Worm (Caenorhabditis elegans) whole organism, L3 larva: ENCODE measurements around the gene oac-49.

Experiments
- R02D3.7 ChIP-seq: fragments of 150-350 bp; optimal IDR thresholded peaks from 2 replicates; lab custom pipeline; 2014; ENCODE audit warnings: missing biosample characterization, missing genetic modification characterization
- ZK546.5 ChIP-seq: sonication (generic microtip); optimal IDR thresholded peaks from 2 replicates; lab custom pipeline; 2017; ENCODE audit warnings: missing biosample characterization, missing genetic modification characterization
- aly-2 ChIP-seq: fragments of 150-350 bp; optimal IDR thresholded peaks from 2 replicates; lab custom pipeline; 2014; ENCODE audit warnings: missing biosample characterization, missing genetic modification characterization
- ama-1 ChIP-seq: fragments of 150-350 bp; optimal IDR thresholded peaks from 2 replicates; lab custom pipeline; 2018
- ceh-28 ChIP-seq: fragments of 150-350 bp; optimal IDR thresholded peaks from 2 replicates; lab custom pipeline; 2014; ENCODE audit warnings: missing biosample characterization, missing genetic modification reagents, missing genetic modification characterization
- ceh-82 ChIP-seq: fragments of 150-350 bp; optimal IDR thresholded peaks from 2 replicates; lab custom pipeline; 2014; ENCODE audit warnings: missing biosample characterization, missing genetic modification characterization
- ceh-9 ChIP-seq: sonication (generic microtip); optimal IDR thresholded peaks from 2 replicates; lab custom pipeline; 2018; ENCODE audit warnings: missing biosample characterization, missing genetic modification characterization
- daf-12 ChIP-seq: fragments of 150-350 bp; optimal IDR thresholded peaks from 2 replicates; lab custom pipeline; 2014; ENCODE audit warnings: missing biosample characterization, missing genetic modification reagents, missing genetic modification characterization
- egl-5 ChIP-seq: fragments of 150-350 bp; optimal IDR thresholded peaks from 2 replicates; lab custom pipeline; 2017; ENCODE audit warnings: missing biosample characterization, missing genetic modification reagents, missing genetic modification characterization, inconsistent platforms
- elt-1 ChIP-seq: fragments of 150-350 bp; optimal IDR thresholded peaks from 2 replicates; lab custom pipeline; 2014; ENCODE audit warnings: missing biosample characterization, missing genetic modification characterization
- elt-2 ChIP-seq: sonication (generic microtip); optimal IDR thresholded peaks from 2 replicates; lab custom pipeline; 2016; ENCODE audit warnings: missing genetic modification reagents, mild to moderate bottlenecking, missing genetic modification characterization, missing compliant biosample characterization
- elt-3 ChIP-seq, 3 experiments: fragments of 150-350 bp in 1 of 3; sonication (generic microtip) in 2 of 3; optimal IDR thresholded peaks; 2 replicates in 2 of 3; 4 replicates in 1 of 3; lab custom pipeline; 2014 to 2017; ENCODE audit warnings: missing biosample characterization in 3 of 3, missing genetic modification characterization in 3 of 3
- eor-1 ChIP-seq, 2 experiments: fragments of 150-350 bp; optimal IDR thresholded peaks; 2 replicates each; lab custom pipeline; 2014 to 2018; ENCODE audit warnings: missing biosample characterization in 2 of 2, missing genetic modification characterization in 2 of 2
- fkh-10 ChIP-seq: sonication (generic microtip); optimal IDR thresholded peaks from 2 replicates; lab custom pipeline; 2017; ENCODE audit warnings: missing biosample characterization, missing genetic modification reagents, missing genetic modification characterization
- fkh-2 ChIP-seq: fragments of 150-350 bp; optimal IDR thresholded peaks from 2 replicates; lab custom pipeline; 2014; ENCODE audit warnings: missing biosample characterization, missing genetic modification reagents, missing genetic modification characterization
- fos-1 ChIP-seq: fragments of 150-350 bp; optimal IDR thresholded peaks from 2 replicates; lab custom pipeline; 2014; ENCODE audit warnings: missing biosample characterization, missing genetic modification characterization
- hmg-11 ChIP-seq: sonication (generic microtip); optimal IDR thresholded peaks from 2 replicates; lab custom pipeline; 2016; ENCODE audit warnings: missing genetic modification characterization, missing compliant biosample characterization
- lin-15B ChIP-seq: fragments of 150-350 bp; optimal IDR thresholded peaks from 2 replicates; lab custom pipeline; 2014; ENCODE audit warnings: missing biosample characterization, missing genetic modification characterization
- lin-39 ChIP-seq: fragments of 150-350 bp; optimal IDR thresholded peaks from 2 replicates; lab custom pipeline; 2018; ENCODE audit warnings: missing biosample characterization, missing genetic modification reagents, missing genetic modification characterization
- mdl-1 ChIP-seq: fragments of 150-350 bp; optimal IDR thresholded peaks from 2 replicates; lab custom pipeline; 2014; ENCODE audit warnings: missing biosample characterization, missing genetic modification characterization
- mml-1 ChIP-seq: fragments of 150-350 bp; sonication (generic microtip); optimal IDR thresholded peaks from 3 replicates; lab custom pipeline; 2014; ENCODE audit warnings: missing biosample characterization, missing genetic modification characterization
- nfya-1 ChIP-seq: sonication (generic microtip); optimal IDR thresholded peaks from 2 replicates; lab custom pipeline; 2017; ENCODE audit warnings: missing genetic modification characterization, mild to moderate bottlenecking, missing compliant biosample characterization, antibody characterized with exemption, moderate library complexity; ENCODE audit not compliant: insufficient read depth
- nhr-11 ChIP-seq: fragments of 150-350 bp; optimal IDR thresholded peaks from 2 replicates; lab custom pipeline; 2014; ENCODE audit warnings: missing biosample characterization, missing genetic modification characterization
- nhr-12 ChIP-seq: fragments of 150-350 bp; optimal IDR thresholded peaks from 2 replicates; lab custom pipeline; 2014; ENCODE audit warnings: missing biosample characterization, missing genetic modification characterization
- nhr-23 ChIP-seq: fragments of 150-350 bp; optimal IDR thresholded peaks from 2 replicates; lab custom pipeline; 2014; ENCODE audit warnings: missing biosample characterization, missing genetic modification reagents, missing genetic modification characterization
- nhr-237 ChIP-seq: fragments of 150-350 bp; optimal IDR thresholded peaks from 2 replicates; lab custom pipeline; 2014; ENCODE audit warnings: missing biosample characterization, missing genetic modification characterization
- nhr-67 ChIP-seq: fragments of 150-350 bp; optimal IDR thresholded peaks from 2 replicates; lab custom pipeline; 2014; ENCODE audit warnings: missing biosample characterization, missing genetic modification characterization
- nhr-76 ChIP-seq: fragments of 150-350 bp; sonication (generic microtip); optimal IDR thresholded peaks from 5 replicates; lab custom pipeline; 2014; ENCODE audit warnings: missing biosample characterization, missing genetic modification characterization
- nhr-77 ChIP-seq: fragments of 150-350 bp; optimal IDR thresholded peaks from 2 replicates; lab custom pipeline; 2014; ENCODE audit warnings: missing biosample characterization, missing genetic modification characterization
- pha-4 ChIP-seq: fragments of 150-350 bp; optimal IDR thresholded peaks from 2 replicates; lab custom pipeline; 2014; ENCODE audit warnings: missing biosample characterization, missing genetic modification reagents, missing genetic modification characterization
- sea-2 ChIP-seq: fragments of 150-350 bp; sonication (generic microtip); optimal IDR thresholded peaks from 4 replicates; lab custom pipeline; 2014; ENCODE audit warnings: missing biosample characterization, missing genetic modification reagents, missing genetic modification characterization
- skn-1 ChIP-seq: fragments of 150-350 bp; optimal IDR thresholded peaks from 2 replicates; lab custom pipeline; 2014; ENCODE audit warnings: missing biosample characterization, missing genetic modification characterization
- snpc-4 ChIP-seq: fragments of 150-350 bp; optimal IDR thresholded peaks from 2 replicates; lab custom pipeline; 2014; ENCODE audit warnings: missing biosample characterization, missing genetic modification characterization
- tbx-2 ChIP-seq: sonication (generic microtip); optimal IDR thresholded peaks from 2 replicates; lab custom pipeline; 2016; ENCODE audit warnings: mild to moderate bottlenecking, missing genetic modification characterization, missing compliant biosample characterization
- unc-62 ChIP-seq: fragments of 150-350 bp; sonication (generic microtip); optimal IDR thresholded peaks from 4 replicates; lab custom pipeline; 2014; ENCODE audit warnings: missing biosample characterization, missing genetic modification reagents, missing genetic modification characterization
- zag-1 ChIP-seq: fragments of 150-350 bp; optimal IDR thresholded peaks from 2 replicates; lab custom pipeline; 2014; ENCODE audit warnings: missing biosample characterization, missing genetic modification characterization
- ztf-11 ChIP-seq: fragments of 150-350 bp; optimal IDR thresholded peaks from 2 replicates; lab custom pipeline; 2014; ENCODE audit warnings: missing biosample characterization, missing genetic modification characterization
- ztf-4 ChIP-seq: fragments of 150-350 bp; optimal IDR thresholded peaks from 2 replicates; lab custom pipeline; 2014; ENCODE audit warnings: missing biosample characterization, missing genetic modification characterization

The oac-49 gene

ce11 chrV:19217675-19218074, at the start of gene oac-49:
Gene oac-49 (plus strand): TSS chrV:19217975.
- TF ChIP-seq daf-12 (tag; lab: Kevin White, UChicago) (no peak), nhr-11 (tag; lab: Kevin White, UChicago) (no peak), nhr-12 (tag; lab: Kevin White, UChicago) (no peak), ZK546.5 (tag; lab: Kevin White, UChicago) (no peak), mml-1 (no peak), ceh-28 (tag; lab: Kevin White, UChicago) (no peak), unc-62 (GFP tag; lab: Kevin White, UChicago) (no peak), elt-2 (tag; lab: Kevin White, UChicago) (no peak), skn-1 (tag; lab: Kevin White, UChicago) (no peak), elt-3 (tag; optimal IDR thresholded peaks at IDR 0.05; lab: Kevin White, UChicago) (no peak), ceh-9 (tag; lab: Kevin White, UChicago) (no peak), fkh-10 (no peak)

ce11 chrV:19174626-19175025, 43.1 kb upstream of the oac-49 start, which contains the start of gene hot-2:
Gene hot-2 (plus strand): TSS chrV:19174759.
- TF ChIP-seq daf-12 (tag; lab: Kevin White, UChicago): no peak

DNA sequence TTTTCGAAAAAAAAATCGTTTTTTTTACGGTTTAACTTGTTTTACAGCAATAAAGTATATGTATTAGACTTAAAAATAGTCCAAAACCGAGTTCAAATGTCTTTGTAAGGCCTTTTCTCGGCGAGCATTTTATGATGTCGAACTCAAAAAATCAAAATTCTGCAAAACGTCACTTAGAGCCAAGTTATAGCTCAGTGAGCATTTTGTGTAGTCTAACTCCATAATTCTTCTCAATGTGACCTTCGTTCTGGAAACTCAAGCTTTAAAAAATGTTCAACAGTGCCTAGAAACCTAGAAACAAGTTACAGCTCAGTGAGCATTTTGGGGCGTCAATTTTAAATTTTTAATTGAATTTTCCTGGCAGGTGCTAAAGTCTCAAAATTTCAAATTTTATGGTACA, 42.1 kb upstream of the oac-49 start:
- TF ChIP-seq aly-2: no peak
- TF ChIP-seq nhr-67 (tag; lab: Kevin White, UChicago): no peak
- no peak for TF ChIP-seq nhr-11 (tag; lab: Kevin White, UChicago)
- no peak for TF ChIP-seq hmg-11 (tag; lab: Kevin White, UChicago)
- TF ChIP-seq lin-39 (tag; lab: Kevin White, UChicago): no peak
- TF ChIP-seq fos-1 (tag; lab: Kevin White, UChicago): no peak
- no peak for TF ChIP-seq nhr-23 (tag; lab: Kevin White, UChicago)
- TF ChIP-seq egl-5 (tag; lab: Kevin White, UChicago): no peak
- no peak for TF ChIP-seq eor-1 (tag; optimal IDR thresholded peaks at IDR 0.05; lab: Kevin White, UChicago)
- TF ChIP-seq ZK546.5 (tag; lab: Kevin White, UChicago): no peak
- no peak for TF ChIP-seq ceh-82 (tag; lab: Kevin White, UChicago)
- no peak for TF ChIP-seq daf-12 (tag; lab: Kevin White, UChicago)
- TF ChIP-seq sea-2 (GFP tag; lab: Kevin White, UChicago): no peak
- TF ChIP-seq, all 47 proteins: peak for 0

DNA sequence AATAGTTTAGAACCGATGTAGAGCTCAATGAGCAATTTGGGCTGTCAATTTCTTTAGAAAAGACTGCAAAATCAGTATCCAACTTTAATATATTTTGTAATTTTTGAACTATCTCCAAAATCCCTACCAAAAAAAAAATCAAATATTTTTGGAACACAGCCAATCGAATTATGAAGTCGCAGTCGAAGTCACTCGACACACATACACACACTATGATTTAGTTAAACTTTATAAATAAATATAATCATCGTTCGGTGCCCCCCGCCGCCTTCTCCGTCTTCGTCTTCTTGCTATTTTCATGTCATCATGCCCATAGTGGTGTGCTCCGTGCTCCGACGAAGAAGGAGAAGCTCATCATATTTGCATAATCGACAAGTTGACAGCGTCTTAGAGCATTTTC, 40.7 kb upstream of the oac-49 start:
- no peak for TF ChIP-seq ama-1 (lab: Kevin White, UChicago)
- TF ChIP-seq aly-2: no peak
- no peak for TF ChIP-seq nhr-67 (tag; lab: Kevin White, UChicago)
- TF ChIP-seq lin-39 (tag; lab: Kevin White, UChicago): no peak
- TF ChIP-seq lin-15B (tag; lab: Kevin White, UChicago): no peak
- no peak for TF ChIP-seq unc-62 (GFP tag; lab: Kevin White, UChicago)
- TF ChIP-seq nhr-76 (tag; lab: Kevin White, UChicago): no peak
- TF ChIP-seq mml-1: no peak
- TF ChIP-seq nfya-1 (tag; lab: Kevin White, UChicago): no peak
- TF ChIP-seq snpc-4: no peak
- TF ChIP-seq ztf-4 (tag; lab: Kevin White, UChicago): no peak
- TF ChIP-seq elt-1: no peak
- no peak for TF ChIP-seq ZK546.5 (tag; lab: Kevin White, UChicago)
- TF ChIP-seq tbx-2 (tag; lab: Kevin White, UChicago): no peak
- TF ChIP-seq nhr-237 (tag; lab: Kevin White, UChicago): no peak
- no peak for TF ChIP-seq R02D3.7 (tag; lab: Kevin White, UChicago)

DNA sequence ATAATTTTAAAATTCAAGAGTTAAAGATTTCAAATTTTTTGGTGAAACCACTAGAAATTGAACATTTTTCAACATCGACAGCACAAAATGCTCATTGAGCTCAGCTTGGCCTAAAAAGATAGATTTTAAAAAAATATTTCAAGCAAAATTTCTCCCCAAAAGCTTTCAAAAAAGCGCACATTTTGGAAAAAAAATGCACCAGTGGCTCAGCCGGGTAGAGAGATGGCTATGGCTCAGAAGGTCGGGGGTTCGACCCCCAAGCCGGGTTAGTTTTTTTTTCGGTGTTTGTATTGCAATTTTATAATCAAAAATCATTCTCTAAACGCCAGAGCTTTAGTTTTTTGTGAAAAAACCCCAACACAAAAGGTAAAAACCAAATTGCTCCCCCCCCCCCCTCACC, 40.0 kb upstream of the oac-49 start:
- no peak for TF ChIP-seq nhr-11 (tag; lab: Kevin White, UChicago)
- no peak for TF ChIP-seq nhr-237 (tag; lab: Kevin White, UChicago)
- TF ChIP-seq hmg-11 (tag; lab: Kevin White, UChicago): no peak
- TF ChIP-seq eor-1 (tag; optimal IDR thresholded peaks at IDR 0.05; lab: Kevin White, UChicago): no peak

DNA sequence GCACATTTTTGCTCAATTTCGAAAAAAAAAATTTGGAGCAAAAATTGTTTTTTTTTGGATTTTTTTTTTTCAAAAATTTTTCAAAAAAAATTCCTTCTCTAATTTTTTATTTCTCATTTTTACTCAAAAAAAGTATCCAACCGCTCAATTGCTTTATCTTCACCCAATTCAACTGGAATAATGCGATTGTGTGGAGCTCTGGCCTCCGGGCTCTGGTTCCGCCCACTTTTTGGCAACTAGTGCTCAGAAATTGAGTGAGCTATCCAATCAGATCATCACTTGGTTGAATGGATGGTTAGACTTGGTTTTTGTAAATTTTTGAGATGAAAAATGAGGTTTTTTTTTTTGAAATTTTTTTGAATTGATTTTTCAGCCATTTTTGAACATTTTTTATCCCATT, 38.9 kb upstream of the oac-49 start:
- TF ChIP-seq nhr-77: no peak
- no peak for TF ChIP-seq elt-2 (tag; lab: Kevin White, UChicago)
- no peak for TF ChIP-seq tbx-2 (tag; lab: Kevin White, UChicago)
- no peak for TF ChIP-seq ZK546.5 (tag; lab: Kevin White, UChicago)
- no peak for TF ChIP-seq ama-1 (lab: Kevin White, UChicago)
- no peak for TF ChIP-seq elt-1
- TF ChIP-seq lin-15B (tag; lab: Kevin White, UChicago): no peak
- TF ChIP-seq zag-1: no peak
- TF ChIP-seq fkh-2: no peak
- no peak for TF ChIP-seq nhr-237 (tag; lab: Kevin White, UChicago)
- no peak for TF ChIP-seq mdl-1 (tag; lab: Kevin White, UChicago)
- no peak for TF ChIP-seq skn-1 (tag; lab: Kevin White, UChicago)
- no peak for TF ChIP-seq nhr-12 (tag; lab: Kevin White, UChicago)
- no peak for TF ChIP-seq ztf-11
- no peak for TF ChIP-seq pha-4 (tag; lab: Kevin White, UChicago)
